Worm (Caenorhabditis elegans) whole organism, L3 larva: ENCODE measurements around the gene F55A11.4.

ENCODE experiments used
- ceh-16 ChIP-seq: sonication (generic microtip); optimal IDR thresholded peaks from 2 replicates; lab custom pipeline; 2017; ENCODE audit warnings: missing biosample characterization, missing genetic modification characterization
- elt-2 ChIP-seq: sonication (generic microtip); optimal IDR thresholded peaks from 2 replicates; lab custom pipeline; 2016; ENCODE audit warnings: missing genetic modification reagents, mild to moderate bottlenecking, missing genetic modification characterization, missing compliant biosample characterization
- eor-1 ChIP-seq, 2 experiments: fragments of 150-350 bp; optimal IDR thresholded peaks; 2 replicates each; lab custom pipeline; 2014 to 2018; ENCODE audit warnings: missing biosample characterization in 2 of 2, missing genetic modification characterization in 2 of 2
- fkh-10 ChIP-seq: sonication (generic microtip); optimal IDR thresholded peaks from 2 replicates; lab custom pipeline; 2017; ENCODE audit warnings: missing biosample characterization, missing genetic modification reagents, missing genetic modification characterization
- fos-1 ChIP-seq: fragments of 150-350 bp; optimal IDR thresholded peaks from 2 replicates; lab custom pipeline; 2014; ENCODE audit warnings: missing biosample characterization, missing genetic modification characterization
- hmg-11 ChIP-seq: sonication (generic microtip); optimal IDR thresholded peaks from 2 replicates; lab custom pipeline; 2016; ENCODE audit warnings: missing genetic modification characterization, missing compliant biosample characterization
- nhr-11 ChIP-seq: fragments of 150-350 bp; optimal IDR thresholded peaks from 2 replicates; lab custom pipeline; 2014; ENCODE audit warnings: missing biosample characterization, missing genetic modification characterization
- nhr-12 ChIP-seq: fragments of 150-350 bp; optimal IDR thresholded peaks from 2 replicates; lab custom pipeline; 2014; ENCODE audit warnings: missing biosample characterization, missing genetic modification characterization
- nhr-28 ChIP-seq: fragments of 150-350 bp; optimal IDR thresholded peaks from 2 replicates; lab custom pipeline; 2014; ENCODE audit warnings: missing biosample characterization, missing genetic modification characterization
- nhr-43 ChIP-seq: sonication (generic microtip); optimal IDR thresholded peaks from 2 replicates; lab custom pipeline; 2016; ENCODE audit warnings: mild to moderate bottlenecking, missing genetic modification characterization, missing compliant biosample characterization; ENCODE audit not compliant: poor library complexity, severe bottlenecking
- pqm-1 ChIP-seq: fragments of 150-350 bp; optimal IDR thresholded peaks from 2 replicates; lab custom pipeline; 2017; ENCODE audit warnings: missing biosample characterization, missing genetic modification characterization, inconsistent platforms

- TF ChIP-seq pqm-1 (tag; lab: Kevin White, UChicago) (no peak), nhr-11 (no peak), nhr-28 (no peak), fkh-10 (no peak), nhr-43 (no peak), eor-1 (tag; optimal IDR thresholded peaks at IDR 0.05; lab: Kevin White, UChicago) (no peak), nhr-12 (tag; lab: Kevin White, UChicago) (no peak), hmg-11 (tag; lab: Kevin White, UChicago) (no peak), elt-2 (tag; lab: Kevin White, UChicago) (no peak), ceh-16 (no peak), fos-1 (tag; lab: Kevin White, UChicago) (no peak)
Observed at ce11 chrV:11819451-11819850, 49.2 kb downstream of the F55A11.4 start.
